Worm (Caenorhabditis elegans) whole organism, midembryonic: ENCODE data around the gene fan-1.

Experiments used
- T22C8.4 ChIP-seq: fragments of 200-800 bp; sonication (Bioruptor generic); IDR thresholded peaks from 2 replicates; pipeline ENCODE4 v1.3.6; 2022; ENCODE audit warnings: missing genetic modification characterization, missing compliant biosample characterization
- cog-1 ChIP-seq: sonication (generic microtip); optimal IDR thresholded peaks from 2 replicates; lab custom pipeline; 2016; ENCODE audit warnings: missing genetic modification characterization, missing compliant biosample characterization
- flt-1 ChIP-seq: fragments of 200-800 bp; sonication (Bioruptor generic); IDR thresholded peaks from 2 replicates; pipeline ENCODE4 v1.3.6; 2022; ENCODE audit warnings: missing genetic modification characterization, missing compliant biosample characterization
- klf-2 ChIP-seq: fragments of 200-800 bp; sonication (Bioruptor generic); conservative IDR thresholded peaks from 2 replicates; pipeline ENCODE4 v1.3.6; 2022; ENCODE audit warnings: missing genetic modification reagents, missing genetic modification characterization, missing compliant biosample characterization
- med-1 ChIP-seq: sonication (generic microtip); optimal IDR thresholded peaks from 2 replicates; lab custom pipeline; 2017; ENCODE audit warnings: missing genetic modification characterization, mild to moderate bottlenecking, missing compliant biosample characterization, antibody characterized with exemption, missing genetic modification reagents; ENCODE audit not compliant: insufficient read depth
- ref-1 ChIP-seq: fragments of 200-800 bp; sonication (Bioruptor generic); conservative IDR thresholded peaks from 2 replicates; pipeline ENCODE4 v1.3.6; 2022; ENCODE audit warnings: missing genetic modification reagents, missing genetic modification characterization, missing compliant biosample characterization
- tab-1 ChIP-seq: fragments of 200-800 bp; sonication (Bioruptor generic); IDR thresholded peaks from 2 replicates; pipeline ENCODE4 v1.3.6; 2022; ENCODE audit warnings: missing genetic modification characterization, missing compliant biosample characterization
- ztf-23 ChIP-seq: fragments of 200-800 bp; sonication (Bioruptor generic); IDR thresholded peaks from 2 replicates; pipeline ENCODE4 v1.3.6; 2022; ENCODE audit warnings: missing genetic modification reagents, missing genetic modification characterization, missing compliant biosample characterization
- ztf-29 ChIP-seq: fragments of 200-800 bp; sonication (Bioruptor generic); IDR thresholded peaks from 2 replicates; pipeline ENCODE4 v1.3.6; 2022; ENCODE audit warnings: missing genetic modification reagents, missing genetic modification characterization, missing compliant biosample characterization

fan-1 gene

ce11 chrIV:6523773-6524172, 24.7 kb upstream of the fan-1 start:
- TF ChIP-seq ztf-23 = no peak
- TF ChIP-seq klf-2 = no peak
- no peak for TF ChIP-seq flt-1 (GFP tag; lab: Robert Waterston, UW)
- no peak for TF ChIP-seq ztf-29 (GFP tag; lab: Robert Waterston, UW)
- TF ChIP-seq med-1 (GFP tag; lab: Kevin White, UChicago) = no peak
- TF ChIP-seq T22C8.4 = no peak
- no peak for TF ChIP-seq tab-1 (GFP tag; lab: Robert Waterston, UW)
- TF ChIP-seq cog-1 (tag; lab: Kevin White, UChicago) = no peak
- no peak for TF ChIP-seq ref-1

ce11 chrIV:6524531-6524930, 24.0 kb upstream of the fan-1 start, which contains the start of gene C01G5.5:
C01G5.5 (plus strand) TSS chrIV:6524610.
- TF ChIP-seq ref-1 (no peak), ztf-23 (no peak), med-1 (GFP tag; lab: Kevin White, UChicago) (no peak), klf-2 (no peak), cog-1 (tag; lab: Kevin White, UChicago) (no peak), T22C8.4 (no peak), tab-1 (GFP tag; lab: Robert Waterston, UW) (no peak), flt-1 (GFP tag; lab: Robert Waterston, UW) (no peak), ztf-29 (GFP tag; lab: Robert Waterston, UW) (no peak)

- no peak for TF ChIP-seq cog-1 (tag; lab: Kevin White, UChicago)
- no peak for TF ChIP-seq klf-2
- TF ChIP-seq ref-1 = no peak
- TF ChIP-seq flt-1 (GFP tag; lab: Robert Waterston, UW) = no peak
- no peak for TF ChIP-seq ztf-23
- no peak for TF ChIP-seq tab-1 (GFP tag; lab: Robert Waterston, UW)
- no peak for TF ChIP-seq ztf-29 (GFP tag; lab: Robert Waterston, UW)
- no peak for TF ChIP-seq med-1 (GFP tag; lab: Kevin White, UChicago)
- no peak for TF ChIP-seq T22C8.4
Observed at ce11 chrIV:6526522-6526921, 22.0 kb upstream of the fan-1 start.

- TF ChIP-seq flt-1 (GFP tag; lab: Robert Waterston, UW) = no peak
- TF ChIP-seq tab-1 (GFP tag; lab: Robert Waterston, UW) = no peak
- TF ChIP-seq ztf-23 = no peak
- TF ChIP-seq med-1 (GFP tag; lab: Kevin White, UChicago) = no peak
- no peak for TF ChIP-seq ztf-29 (GFP tag; lab: Robert Waterston, UW)
- TF ChIP-seq ref-1 = no peak
- no peak for TF ChIP-seq cog-1 (tag; lab: Kevin White, UChicago)
- no peak for TF ChIP-seq T22C8.4
- TF ChIP-seq klf-2 = no peak
Observed at ce11 chrIV:6528202-6528601, 20.3 kb upstream of the fan-1 start.

- no peak for TF ChIP-seq ztf-23
- TF ChIP-seq cog-1 (tag; lab: Kevin White, UChicago) = no peak
- TF ChIP-seq klf-2 = no peak
- no peak for TF ChIP-seq tab-1 (GFP tag; lab: Robert Waterston, UW)
- no peak for TF ChIP-seq ztf-29 (GFP tag; lab: Robert Waterston, UW)
- TF ChIP-seq med-1 (GFP tag; lab: Kevin White, UChicago) = no peak
- no peak for TF ChIP-seq flt-1 (GFP tag; lab: Robert Waterston, UW)
- TF ChIP-seq T22C8.4 = no peak
- TF ChIP-seq ref-1 = no peak
Observed at ce11 chrIV:6529832-6530231, 18.7 kb upstream of the fan-1 start.

ce11 chrIV:6531450-6531849, 17.0 kb upstream of the fan-1 start, which contains the start of gene C01G5.4:
C01G5.4 (plus strand) TSS chrIV:6531750.
- no peak for TF ChIP-seq ztf-23
- no peak for TF ChIP-seq med-1 (GFP tag; lab: Kevin White, UChicago)
- TF ChIP-seq ref-1 = no peak
- no peak for TF ChIP-seq T22C8.4
- TF ChIP-seq klf-2 = no peak
- TF ChIP-seq ztf-29 (GFP tag; lab: Robert Waterston, UW) = no peak
- no peak for TF ChIP-seq tab-1 (GFP tag; lab: Robert Waterston, UW)
- TF ChIP-seq cog-1 (tag; lab: Kevin White, UChicago) = no peak
- no peak for TF ChIP-seq flt-1 (GFP tag; lab: Robert Waterston, UW)

ce11 chrIV:6535908-6536307, 12.6 kb upstream of the fan-1 start, which contains the start of gene C01G5.3:
C01G5.3 (plus strand) TSS chrIV:6536208.
- TF ChIP-seq ref-1 (no peak), ztf-23 (no peak), med-1 (GFP tag; lab: Kevin White, UChicago) (no peak), tab-1 (GFP tag; lab: Robert Waterston, UW) (no peak)

ce11 chrIV:6541435-6541834, 7.1 kb upstream of the fan-1 start, which contains the start of gene C01G5.25:
C01G5.25 (plus strand) TSS chrIV:6541684.
- TF ChIP-seq ztf-29 (GFP tag; lab: Robert Waterston, UW) (no peak), ref-1 (no peak), cog-1 (tag; lab: Kevin White, UChicago) (no peak), tab-1 (GFP tag; lab: Robert Waterston, UW) (no peak), T22C8.4 (no peak), med-1 (GFP tag; lab: Kevin White, UChicago) (no peak), ztf-23 (no peak), flt-1 (GFP tag; lab: Robert Waterston, UW) (no peak), klf-2 (no peak)

ce11 chrIV:6542962-6543361, 5.5 kb upstream of the fan-1 start:
- TF ChIP-seq ztf-29 (GFP tag; lab: Robert Waterston, UW) = no peak
- TF ChIP-seq ztf-23 = no peak
- TF ChIP-seq klf-2 = no peak
- no peak for TF ChIP-seq tab-1 (GFP tag; lab: Robert Waterston, UW)
- TF ChIP-seq flt-1 (GFP tag; lab: Robert Waterston, UW) = no peak
- no peak for TF ChIP-seq ref-1
- TF ChIP-seq med-1 (GFP tag; lab: Kevin White, UChicago) = no peak
- no peak for TF ChIP-seq cog-1 (tag; lab: Kevin White, UChicago)
- no peak for TF ChIP-seq T22C8.4

ce11 chrIV:6547397-6547796, 1.1 kb upstream of the fan-1 start:
- TF ChIP-seq klf-2 (no peak), flt-1 (GFP tag; lab: Robert Waterston, UW) (no peak), ztf-23 (no peak), med-1 (GFP tag; lab: Kevin White, UChicago) (no peak), T22C8.4 (no peak), cog-1 (tag; lab: Kevin White, UChicago) (no peak), ref-1 (no peak), ztf-29 (GFP tag; lab: Robert Waterston, UW) (no peak), tab-1 (GFP tag; lab: Robert Waterston, UW) (no peak)
